Fruit fly (Drosophila melanogaster): ENCODE measurements around the gene CG13784.

CG13784 gene

dm6 chr2L:7188530-7188996 is 31.3 kb downstream of the CG13784 start (continued):
- peak; percentile 96 for TF ChIP-seq ewg (GFP tag; optimal IDR thresholded peaks at IDR 0.05)
- TF ChIP-seq CG4820 (GFP tag; optimal IDR thresholded peaks at IDR 0.05) = peak; percentile 96
- TF ChIP-seq CG17359 (tag; optimal IDR thresholded peaks at IDR 0.05) = peak; percentile 98
- TF ChIP-seq tup (GFP tag; optimal IDR thresholded peaks at IDR 0.05) = peak; percentile 94
- TF ChIP-seq jing (GFP tag; optimal IDR thresholded peaks at IDR 0.05) = peak; percentile 95
- TF ChIP-seq CG10366 (GFP tag; IDR thresholded peaks at IDR 0.05) = peak; percentile 98
- no peak for TF ChIP-seq Lpt (GFP tag; optimal IDR thresholded peaks at IDR 0.05)
- peak; percentile 99 for TF ChIP-seq CG12391 (tag; optimal IDR thresholded peaks at IDR 0.05)
- peak; percentile 97 for TF ChIP-seq CG18619 (GFP tag; optimal IDR thresholded peaks at IDR 0.05)
- peak; percentile 91 for TF ChIP-seq CG33213 (GFP tag; optimal IDR thresholded peaks at IDR 0.05)
- TF ChIP-seq CG3281 (GFP tag; optimal IDR thresholded peaks at IDR 0.05) = peak; percentile 97
- TF ChIP-seq CG16813 (GFP tag; IDR thresholded peaks at IDR 0.05; ENCODE audit: partially characterized antibody) = no peak
- TF ChIP-seq gcm (GFP tag; optimal IDR thresholded peaks at IDR 0.05) = peak; percentile 98
- TF ChIP-seq crc (GFP tag; optimal IDR thresholded peaks at IDR 0.05) = peak; percentile 89
- peak; percentile 88 for TF ChIP-seq CG9876 (GFP tag; optimal IDR thresholded peaks at IDR 0.05)
- TF ChIP-seq CG12155 (GFP tag; optimal IDR thresholded peaks at IDR 0.05) = peak; percentile 97
- peak; percentile 90 for TF ChIP-seq her (GFP tag; optimal IDR thresholded peaks at IDR 0.05)
- TF ChIP-seq CG34422 (GFP tag; IDR thresholded peaks at IDR 0.05) = peak; percentile 98
- TF ChIP-seq sens-2 (GFP tag; IDR thresholded peaks at IDR 0.05) = peak; percentile 93
- TF ChIP-seq ttk (GFP tag; IDR thresholded peaks at IDR 0.05) = peak; percentile 99
- TF ChIP-seq nom (GFP tag; optimal IDR thresholded peaks at IDR 0.05) = peak; percentile 98
- TF ChIP-seq Asciz (GFP tag; optimal IDR thresholded peaks at IDR 0.05) = peak; percentile 97
- peak; percentile 98 for TF ChIP-seq CG2712 (tag; optimal IDR thresholded peaks at IDR 0.05)
- TF ChIP-seq CG5180 (GFP tag; optimal IDR thresholded peaks at IDR 0.05) = peak; percentile 92
- peak; percentile 97 for TF ChIP-seq CG5953 (GFP tag; IDR thresholded peaks at IDR 0.05)
- TF ChIP-seq BEAF-32 (GFP tag; optimal IDR thresholded peaks at IDR 0.05) = peak; percentile 19
- peak; percentile 97 for TF ChIP-seq CG3726 (GFP tag; IDR thresholded peaks at IDR 0.05)
- peak; percentile 98 for TF ChIP-seq CG6272 (GFP tag; IDR thresholded peaks at IDR 0.05)
- peak; percentile 98 for TF ChIP-seq CG4730 (GFP tag; IDR thresholded peaks at IDR 0.05)

DNA sequence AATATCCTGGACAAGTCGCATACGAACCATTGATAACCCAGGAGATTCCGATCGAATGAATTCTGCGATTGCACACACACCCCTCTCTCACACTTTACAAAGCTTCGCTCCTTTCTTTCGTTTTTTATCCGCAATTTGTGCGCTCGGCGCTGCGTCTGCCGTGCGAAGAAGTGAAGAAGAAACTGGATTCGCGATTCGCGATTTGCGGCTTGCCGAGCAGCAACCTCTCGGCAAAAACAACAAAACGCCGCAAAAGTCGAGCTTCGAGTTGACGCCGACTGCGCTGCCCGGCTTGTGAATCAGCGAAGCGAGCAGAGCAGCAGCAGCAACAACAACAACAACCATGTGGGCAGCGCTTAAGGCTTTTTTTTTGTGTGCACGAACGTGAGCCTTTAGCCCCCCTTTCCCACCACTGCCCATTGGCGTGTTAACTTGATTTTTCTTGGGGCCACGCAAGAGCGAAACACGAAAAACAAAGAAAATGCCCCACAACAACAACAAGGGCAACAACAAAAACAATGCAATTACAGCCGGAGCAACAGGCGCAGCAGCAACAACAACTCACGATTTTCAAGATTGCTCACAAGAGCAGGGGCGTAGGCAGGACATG is 31.8 kb downstream of the CG13784 start:
- TF ChIP-seq luna (GFP tag; optimal IDR thresholded peaks at IDR 0.05) (no peak), tll (GFP tag; optimal IDR thresholded peaks at IDR 0.05) (peak in 1 of 2 experiments; percentile 41), knrl (GFP tag; IDR thresholded peaks at IDR 0.05; ENCODE audit: partially characterized antibody) (0 out of 3 replicates have a peak, but pooled peaks have one; percentile 31), CG4360 (GFP tag; IDR thresholded peaks at IDR 0.05) (peak; percentile 95), amos (GFP tag; IDR thresholded peaks at IDR 0.05; ENCODE audit: partially characterized antibody) (0 out of 2 replicates have a peak, but pooled peaks have one; percentile 4), GATAe (GFP tag; conservative IDR thresholded peaks at IDR 0.05) (no peak), hkb (optimal IDR thresholded peaks at IDR 0.05) (peak; percentile 15), hkb (GFP tag; IDR thresholded peaks at IDR 0.05) (no peak), Adf1 (GFP tag; IDR thresholded peaks at IDR 0.05) (peak; percentile 49), insv (GFP tag; optimal IDR thresholded peaks at IDR 0.05) (peak in 1 of 2 experiments; percentile 31), CG6854 (GFP tag; optimal IDR thresholded peaks at IDR 0.05) (no peak), eve (GFP tag; optimal IDR thresholded peaks at IDR 0.05) (peak in 1 of 2 experiments; percentile 51), Dip2 (GFP tag; IDR thresholded peaks at IDR 0.05) (no peak), kni (GFP tag; optimal IDR thresholded peaks at IDR 0.05) (no peak), CG6813 (GFP tag; optimal IDR thresholded peaks at IDR 0.05) (no peak), schlank (tag; optimal IDR thresholded peaks at IDR 0.05) (no peak)

Data from whole organism, embryonic.